Worm (Caenorhabditis elegans): ENCODE results near the gene F53F1.4.

Gene F53F1.4

DNA sequence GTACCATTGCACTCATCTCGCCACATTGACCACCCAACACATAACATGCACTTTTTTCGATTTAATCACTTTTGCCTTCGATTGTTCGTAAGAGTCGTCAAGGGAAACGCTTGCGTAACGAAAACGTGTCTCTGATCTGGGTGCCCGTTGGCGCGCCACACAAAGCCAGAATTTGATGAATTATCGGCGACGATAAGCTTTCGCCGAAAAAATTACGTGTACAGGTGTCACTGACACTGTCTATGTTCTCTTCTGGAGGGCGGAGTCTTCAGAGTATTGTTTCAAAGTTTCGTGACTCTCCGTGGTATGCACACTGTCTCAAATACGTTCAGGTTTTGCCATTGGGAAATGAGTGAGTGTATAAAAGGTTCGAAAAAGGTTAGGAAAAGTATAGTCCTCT is at the start of gene F53F1.4:
F53F1.4 (plus strand) TSS at position 390 of the 400 bp plus-strand sequence.
- TF ChIP-seq efl-3 (GFP tag; optimal IDR thresholded peaks at IDR 0.05) = no peak
- peak; percentile 85 for TF ChIP-seq blmp-1 (tag; optimal IDR thresholded peaks at IDR 0.05)
- TF ChIP-seq C04F5.9 (tag; optimal IDR thresholded peaks at IDR 0.05) = no peak

DNA sequence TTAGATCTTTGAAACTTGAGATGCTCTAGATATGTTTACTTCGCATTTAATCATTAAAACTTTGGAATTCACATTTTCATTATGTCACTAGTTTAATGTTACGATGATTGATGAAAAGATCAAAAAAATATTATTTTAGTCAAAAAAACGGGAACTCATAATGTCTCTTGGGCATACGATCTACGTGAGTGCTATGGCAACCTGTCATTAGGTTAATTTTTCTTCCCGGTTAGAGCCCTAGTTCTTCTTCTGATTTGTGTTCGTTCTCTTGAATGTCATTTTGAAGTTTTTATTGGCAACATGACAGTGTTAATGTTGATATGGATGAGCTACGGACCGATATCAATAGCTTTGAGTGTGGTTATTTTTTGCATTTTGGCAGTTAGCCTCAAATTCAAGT is 47.5 kb upstream of the F53F1.4 start, which contains the start of gene srg-46:
srg-46 (plus strand) TSS at position 301 of the 400 bp plus-strand sequence.
- no peak for TF ChIP-seq sox-4 (tag; optimal IDR thresholded peaks at IDR 0.05)
- TF ChIP-seq ceh-8 (GFP tag; optimal IDR thresholded peaks at IDR 0.05) = peak; percentile 21

DNA sequence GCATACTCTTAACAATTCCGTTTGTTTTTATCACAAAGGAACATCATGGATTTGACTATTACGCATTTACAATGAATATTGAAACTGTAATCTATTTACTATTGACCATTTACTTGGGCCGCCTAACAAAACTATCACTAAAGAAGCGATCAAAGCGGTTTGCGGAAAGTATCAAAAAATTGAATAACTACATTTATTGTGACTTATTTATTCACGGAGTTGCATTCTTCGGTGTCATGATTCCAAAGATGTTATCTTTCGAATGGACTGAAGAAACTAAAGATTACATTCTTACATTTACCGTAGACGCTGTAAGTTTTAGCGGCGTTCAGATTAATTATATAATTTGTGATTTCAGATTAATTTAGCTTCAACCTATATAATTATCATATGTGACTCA is 46.6 kb upstream of the F53F1.4 start:
- TF ChIP-seq unc-86 (tag; optimal IDR thresholded peaks at IDR 0.05) (no peak), nhr-12 (tag; optimal IDR thresholded peaks at IDR 0.05) (no peak), nhr-20 (tag; optimal IDR thresholded peaks at IDR 0.05) (no peak), vab-15 (tag; optimal IDR thresholded peaks at IDR 0.05) (no peak)

DNA sequence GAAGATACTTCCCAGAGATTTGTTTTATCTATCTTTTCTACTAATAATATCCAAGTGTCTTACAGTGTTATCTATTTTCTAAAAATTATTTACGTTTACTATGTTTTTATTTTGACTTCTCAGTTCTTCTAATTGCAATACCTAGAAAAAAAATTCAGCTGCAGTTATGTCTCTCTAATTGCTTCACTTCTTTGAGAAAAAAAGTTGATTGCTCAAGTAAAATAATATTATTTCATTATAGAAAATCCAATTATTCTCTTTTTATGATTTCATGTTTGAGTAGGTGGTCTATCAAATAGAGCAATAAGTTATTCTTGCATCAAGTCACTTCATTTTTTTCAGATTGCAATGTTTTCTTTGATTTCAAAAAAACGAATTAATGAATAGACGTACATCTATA is 44.4 kb upstream of the F53F1.4 start:
- no peak for TF ChIP-seq unc-98 (GFP tag; IDR thresholded peaks at IDR 0.05)
- peak; percentile 40 for TF ChIP-seq nhr-71 (tag; optimal IDR thresholded peaks at IDR 0.05)
- TF ChIP-seq fkh-8 (tag; optimal IDR thresholded peaks at IDR 0.05) = peak; percentile 46
- TF ChIP-seq nhr-237 (tag; optimal IDR thresholded peaks at IDR 0.05) = peak; percentile 13
- peak; percentile 65 for TF ChIP-seq hlh-4 (tag; optimal IDR thresholded peaks at IDR 0.05)
- TF ChIP-seq lin-39 (tag; optimal IDR thresholded peaks at IDR 0.05) = peak; percentile 2
- peak; percentile 1 to 9 for TF ChIP-seq lsy-2 (tag; optimal IDR thresholded peaks at IDR 0.05)
- peak; percentile 58 for TF ChIP-seq nhr-47 (tag; optimal IDR thresholded peaks at IDR 0.05)
- no peak for TF ChIP-seq nhr-85 (tag)

DNA sequence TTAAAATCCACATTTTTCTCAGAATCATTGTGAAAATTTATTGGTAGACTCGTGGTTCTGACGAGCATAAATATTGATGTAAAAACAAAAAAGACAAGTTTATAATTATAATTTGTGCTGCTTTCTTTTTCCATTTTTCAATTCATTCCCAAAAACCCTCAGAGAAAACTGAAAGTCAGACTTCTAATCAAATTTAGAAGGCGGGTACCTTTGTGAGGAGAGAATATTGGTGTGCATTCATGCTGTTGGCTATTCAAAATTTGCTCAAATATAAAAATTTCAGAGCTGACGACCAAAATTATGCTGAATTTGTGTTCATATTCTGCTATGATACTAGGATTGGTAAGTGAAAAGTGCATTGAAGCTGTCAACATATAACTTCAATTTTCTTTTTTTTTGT is 43.9 kb upstream of the F53F1.4 start, which contains the start of gene srx-125:
srx-125 (plus strand) TSS at position 301 of the 400 bp plus-strand sequence.
- TF ChIP-seq egl-13 (tag; optimal IDR thresholded peaks at IDR 0.05) (no peak), snu-23 (GFP tag; optimal IDR thresholded peaks at IDR 0.05) (no peak), fkh-8 (tag; optimal IDR thresholded peaks at IDR 0.05) (no peak), lin-35 (GFP tag; optimal IDR thresholded peaks at IDR 0.05) (no peak), hpl-2 (GFP tag; optimal IDR thresholded peaks at IDR 0.05) (no peak), dsc-1 (tag; optimal IDR thresholded peaks at IDR 0.05) (no peak)

DNA sequence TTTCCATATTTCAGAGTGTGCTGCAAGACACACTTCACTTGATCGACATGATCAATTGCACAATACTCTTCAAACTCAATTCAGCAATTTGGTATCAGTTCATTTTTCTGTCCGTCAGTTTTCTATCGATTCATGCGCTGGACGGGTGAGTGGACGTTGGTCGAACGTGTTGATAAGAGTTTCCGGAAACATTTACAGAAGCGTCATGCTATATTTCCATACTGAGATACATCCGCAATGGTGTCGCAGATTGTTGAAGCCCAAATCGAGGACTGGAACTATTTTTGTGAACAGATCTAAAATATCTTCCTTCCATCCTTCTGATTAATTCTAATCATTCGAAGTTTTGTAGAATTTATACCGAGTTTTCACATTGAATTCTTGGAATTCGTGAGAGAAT is 41.2 kb upstream of the F53F1.4 start:
- peak; percentile 16; the same call in 1 of the 2 replicates for TF ChIP-seq grh-1 (GFP tag; IDR thresholded peaks at IDR 0.05)
- TF ChIP-seq elt-2 (tag; optimal IDR thresholded peaks at IDR 0.05) = peak; percentile 81
- no peak for TF ChIP-seq ceh-82 (tag; optimal IDR thresholded peaks at IDR 0.05)
- TF ChIP-seq efl-1 (optimal IDR thresholded peaks at IDR 0.05) = no peak
- peak in 1 of 2 experiments; percentile 93 for TF ChIP-seq efl-1 (GFP tag; optimal IDR thresholded peaks at IDR 0.05 in 1 of 2)
- TF ChIP-seq ztf-11 (tag; optimal IDR thresholded peaks at IDR 0.05) = no peak
- TF ChIP-seq dpl-1 (GFP tag; optimal IDR thresholded peaks at IDR 0.05) = no peak
- peak in 1 of 2 experiments; percentile 0 for TF ChIP-seq lin-35 (GFP tag; optimal IDR thresholded peaks at IDR 0.05)

DNA sequence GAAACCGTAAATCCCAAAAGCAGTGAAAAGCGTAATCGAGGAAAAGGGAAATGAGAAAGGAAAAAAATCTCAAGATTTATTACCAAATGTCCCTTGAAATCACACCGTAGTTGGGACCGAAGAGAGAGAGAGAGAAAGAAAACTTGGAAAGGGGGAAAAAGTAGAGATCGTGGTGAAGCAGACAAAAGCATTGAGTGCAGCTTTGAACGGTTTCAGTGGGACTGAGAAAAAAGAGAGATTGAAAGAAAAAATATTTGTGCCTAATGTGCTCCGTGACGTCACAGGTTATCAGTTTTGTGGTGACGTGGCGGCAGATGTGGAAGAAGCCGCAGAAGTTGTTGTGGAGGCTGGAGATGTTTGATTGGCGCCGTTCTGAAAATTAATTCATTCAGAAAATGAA is 40.6 kb upstream of the F53F1.4 start:
- TF ChIP-seq nhr-85 (tag) = peak; percentile 23
- TF ChIP-seq blmp-1 (tag; optimal IDR thresholded peaks at IDR 0.05) = peak; percentile 63
- TF ChIP-seq ceh-88 (GFP tag; IDR thresholded peaks at IDR 0.05) = no peak

Data from whole organism, L1 larva.